Worm (Caenorhabditis elegans): ENCODE measurements around the gene srw-15.

Gene srw-15

DNA sequence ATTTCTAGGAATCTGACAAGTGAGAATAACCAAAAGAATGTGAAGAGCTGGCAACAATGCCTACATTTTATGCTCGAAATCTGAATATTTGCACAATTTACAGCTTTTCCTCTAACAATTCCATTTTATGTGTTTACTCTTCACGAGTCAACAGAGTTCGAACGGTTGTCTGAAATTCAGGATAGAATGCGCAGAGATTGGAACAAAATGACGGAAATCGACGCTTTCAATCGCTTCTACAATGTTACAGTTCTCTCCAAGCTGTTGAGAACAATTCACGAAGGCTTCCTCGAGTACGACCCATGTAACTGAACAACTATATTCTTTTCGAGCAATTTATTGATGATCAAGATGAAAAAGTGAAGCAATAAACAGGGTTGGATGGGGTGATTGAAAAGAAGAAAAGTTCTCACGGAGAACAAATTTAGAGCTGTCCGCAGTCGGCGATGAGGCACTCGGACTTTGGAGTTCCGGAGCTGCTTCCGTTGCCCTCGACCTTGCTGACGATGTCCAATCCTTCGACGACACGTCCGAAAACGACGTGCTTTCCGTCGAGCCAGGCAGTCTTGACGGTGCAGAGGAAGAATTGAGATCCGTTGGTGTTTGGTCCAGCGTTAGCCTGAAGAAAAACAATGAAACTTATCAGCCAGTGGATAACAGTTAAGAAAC, 44.0 kb upstream of the srw-15 start, which contains the start of gene Y75B12B.3:
Gene Y75B12B.3 (minus strand): TSS at position 21 of the 669 bp plus-strand sequence.
- TF ChIP-seq ceh-18 (tag; optimal IDR thresholded peaks at IDR 0.05) (no peak), hlh-8 (tag; optimal IDR thresholded peaks at IDR 0.05) (no peak), hlh-15 (tag; optimal IDR thresholded peaks at IDR 0.05) (no peak), elt-4 (tag; optimal IDR thresholded peaks at IDR 0.05) (no peak), dmd-4 (tag; optimal IDR thresholded peaks at IDR 0.05; ENCODE audit: borderline replicate concordance) (no peak), fkh-10 (GFP tag; optimal IDR thresholded peaks at IDR 0.05) (no peak), ceh-45 (GFP tag; IDR thresholded peaks at IDR 0.05) (no peak), nfya-1 (tag; optimal IDR thresholded peaks at IDR 0.05) (no peak), unc-42 (tag; optimal IDR thresholded peaks at IDR 0.05) (no peak), pha-2 (tag; optimal IDR thresholded peaks at IDR 0.05) (no peak), ceh-48 (tag; optimal IDR thresholded peaks at IDR 0.05) (no peak), ceh-2 (tag; optimal IDR thresholded peaks at IDR 0.05) (no peak), T23F11.4 (GFP tag; optimal IDR thresholded peaks at IDR 0.05) (no peak)

DNA sequence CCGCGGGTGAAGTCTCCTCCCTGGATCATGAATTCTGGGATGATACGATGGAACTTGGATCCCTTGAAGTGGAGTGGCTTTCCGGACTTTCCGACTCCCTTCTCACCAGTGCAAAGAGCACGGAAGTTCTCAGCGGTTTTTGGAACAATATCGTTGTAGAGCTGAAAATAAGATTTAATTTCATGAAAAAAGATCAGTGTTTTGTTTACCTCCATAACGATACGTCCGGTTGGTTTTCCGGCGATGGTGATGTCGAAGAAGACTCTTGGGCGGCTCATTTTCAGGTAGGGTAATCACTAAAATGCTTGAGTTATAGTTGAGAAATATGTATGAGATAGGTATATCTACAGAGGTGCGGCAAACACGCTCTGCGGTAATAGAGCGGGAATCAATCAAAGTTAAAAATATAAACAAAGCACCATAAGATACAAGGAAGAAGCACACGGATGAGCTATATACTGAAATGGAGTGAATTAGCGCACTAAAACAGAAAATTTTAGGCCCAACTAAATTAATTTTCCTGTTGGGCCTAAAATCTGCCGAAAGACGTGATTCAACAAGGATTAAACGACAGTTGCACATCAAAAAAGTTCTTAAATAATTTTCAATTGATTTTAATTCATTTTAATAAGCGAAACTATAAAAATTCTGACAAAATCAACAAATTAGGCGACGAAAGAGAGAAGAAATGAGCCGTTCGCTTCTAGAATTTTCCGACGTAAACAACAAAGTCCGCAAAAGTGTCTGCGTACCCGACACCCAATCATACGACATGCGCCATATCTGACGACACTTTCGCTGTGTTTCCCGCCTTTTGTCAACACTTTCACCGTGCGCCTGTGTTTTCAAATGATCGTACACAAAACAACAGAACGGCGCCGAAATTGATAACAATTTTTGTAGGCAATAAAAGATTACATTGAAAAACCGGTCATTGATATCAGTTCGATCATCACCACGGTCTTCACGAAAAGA, 43.0 kb upstream of the srw-15 start, which contains the start of the genes cyn-7 and bath-36:
Gene cyn-7 (minus strand): TSS at position 296 of the 975 bp plus-strand sequence.
Gene bath-36 (plus strand): TSS at position 806 of the 975 bp plus-strand sequence.
- TF ChIP-seq ceh-2 (tag; optimal IDR thresholded peaks at IDR 0.05) (no peak), ceh-31 (tag; optimal IDR thresholded peaks at IDR 0.05) (peak; percentile 36), F13H6.1 (tag; optimal IDR thresholded peaks at IDR 0.05) (no peak), unc-55 (GFP tag; optimal IDR thresholded peaks at IDR 0.05) (peak; percentile 1), ceh-34 (tag; optimal IDR thresholded peaks at IDR 0.05) (peak; percentile 13), pros-1 (tag; optimal IDR thresholded peaks at IDR 0.05) (no peak), ets-4 (tag; optimal IDR thresholded peaks at IDR 0.05) (peak; percentile 13), nfya-1 (tag; optimal IDR thresholded peaks at IDR 0.05) (peak; percentile 46), elt-2 (tag; optimal IDR thresholded peaks at IDR 0.05) (peak; percentile 27), ceh-18 (tag; optimal IDR thresholded peaks at IDR 0.05) (peak; percentile 48), unc-42 (tag; optimal IDR thresholded peaks at IDR 0.05) (peak; percentile 29), ztf-16 (tag; optimal IDR thresholded peaks at IDR 0.05) (no peak), tbx-2 (tag; optimal IDR thresholded peaks at IDR 0.05) (peak; percentile 39), fkh-10 (GFP tag; optimal IDR thresholded peaks at IDR 0.05) (no peak)

DNA sequence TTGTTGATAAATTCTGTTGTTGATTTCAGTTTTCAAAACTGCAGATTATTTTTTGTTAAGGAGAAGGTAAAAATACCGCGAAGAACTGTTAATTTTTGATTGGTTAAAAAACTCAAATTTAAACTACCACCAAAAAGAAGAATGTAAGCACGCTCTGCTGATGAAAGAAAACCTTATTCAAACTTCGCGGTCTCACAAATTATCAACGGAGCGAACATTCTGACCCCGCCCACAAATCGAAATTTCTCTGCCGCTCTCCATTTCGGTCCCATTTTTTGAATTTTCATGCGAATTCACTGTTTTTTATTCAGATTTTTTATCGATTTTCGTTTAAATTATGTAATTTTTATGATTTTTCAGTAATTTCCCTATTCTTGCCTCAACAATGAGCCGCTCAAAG, 40.8 kb upstream of the srw-15 start, which contains the start of gene cyn-3:
Gene cyn-3 (plus strand): TSS at position 361 of the 400 bp plus-strand sequence.
- TF ChIP-seq pros-1 (tag; optimal IDR thresholded peaks at IDR 0.05) (peak; percentile 12), tbx-2 (tag; optimal IDR thresholded peaks at IDR 0.05) (peak; percentile 16), unc-42 (tag; optimal IDR thresholded peaks at IDR 0.05) (peak; percentile 76), ama-1 (optimal IDR thresholded peaks at IDR 0.05) (no peak), ceh-18 (tag; optimal IDR thresholded peaks at IDR 0.05) (peak; percentile 36), ceh-2 (tag; optimal IDR thresholded peaks at IDR 0.05) (no peak), K02D7.2 (tag; optimal IDR thresholded peaks at IDR 0.05) (no peak), unc-55 (GFP tag; optimal IDR thresholded peaks at IDR 0.05) (peak; percentile 40), ceh-48 (tag; optimal IDR thresholded peaks at IDR 0.05) (peak; percentile 30), dve-1 (tag; optimal IDR thresholded peaks at IDR 0.05) (peak; percentile 58), rnt-1 (tag; optimal IDR thresholded peaks at IDR 0.05) (no peak), ceh-31 (tag; optimal IDR thresholded peaks at IDR 0.05) (peak; percentile 63), sox-4 (tag; optimal IDR thresholded peaks at IDR 0.05) (no peak), nfya-1 (tag; optimal IDR thresholded peaks at IDR 0.05) (peak; percentile 66)

DNA sequence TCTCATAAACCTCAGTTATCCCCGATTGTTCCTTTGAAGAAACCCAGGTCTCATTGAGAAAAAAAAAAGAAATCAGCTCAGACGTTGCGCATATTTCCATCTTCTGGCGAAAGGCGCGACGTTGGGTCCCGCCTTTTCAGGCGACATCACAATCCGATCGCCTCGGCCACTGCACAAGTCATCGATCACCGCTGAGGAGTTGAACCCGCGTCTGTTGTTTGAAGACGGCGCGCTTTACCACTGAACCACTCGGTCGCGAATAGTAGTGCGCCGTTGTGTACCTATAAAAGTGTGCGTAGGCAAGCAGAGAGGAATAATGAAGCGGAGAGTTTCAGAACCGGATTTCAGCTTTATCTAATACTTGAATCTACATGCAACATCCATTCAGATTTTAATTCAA, 39.4 kb upstream of the srw-15 start, which contains the start of gene Y75B12B.11:
Gene Y75B12B.11 (plus strand): TSS at position 394 of the 400 bp plus-strand sequence.
- TF ChIP-seq sdc-2 (tag; optimal IDR thresholded peaks at IDR 0.05), result peak; percentile 84
- TF ChIP-seq lim-6 (tag; optimal IDR thresholded peaks at IDR 0.05), result peak; percentile 46
- peak; percentile 54; the same call in 1 of the 2 replicates for TF ChIP-seq unc-3 (GFP tag; conservative IDR thresholded peaks at IDR 0.05)
- TF ChIP-seq unc-3 (tag; optimal IDR thresholded peaks at IDR 0.05), result peak; percentile 71
- TF ChIP-seq T23F11.4 (GFP tag; optimal IDR thresholded peaks at IDR 0.05), result peak; percentile 89
- TF ChIP-seq nfya-1 (tag; optimal IDR thresholded peaks at IDR 0.05), result peak; percentile 70
- TF ChIP-seq ttx-3 (tag; optimal IDR thresholded peaks at IDR 0.05), result peak; percentile 87
- peak; percentile 71 for TF ChIP-seq ahr-1 (tag; optimal IDR thresholded peaks at IDR 0.05)
- peak; percentile 82 for TF ChIP-seq elt-4 (tag; optimal IDR thresholded peaks at IDR 0.05)
- peak; percentile 75 for TF ChIP-seq hlh-13 (GFP tag; optimal IDR thresholded peaks at IDR 0.05)
- peak; percentile 82 for TF ChIP-seq ceh-30 (tag; optimal IDR thresholded peaks at IDR 0.05)
- peak; percentile 81 for TF ChIP-seq F13H6.1 (tag; optimal IDR thresholded peaks at IDR 0.05)
- TF ChIP-seq fkh-6 (tag; optimal IDR thresholded peaks at IDR 0.05), result peak; percentile 86
- TF ChIP-seq pax-1 (tag; optimal IDR thresholded peaks at IDR 0.05), result no peak
- TF ChIP-seq fax-1 (tag; optimal IDR thresholded peaks at IDR 0.05), result peak; percentile 82
- TF ChIP-seq ceh-19 (GFP tag; optimal IDR thresholded peaks at IDR 0.05), result peak; percentile 93
- TF ChIP-seq ceh-45 (GFP tag; IDR thresholded peaks at IDR 0.05), result peak; percentile 81
- peak; percentile 90 for TF ChIP-seq pha-2 (tag; optimal IDR thresholded peaks at IDR 0.05)
- TF ChIP-seq ceh-34 (tag; optimal IDR thresholded peaks at IDR 0.05), result peak; percentile 88
- TF ChIP-seq ceh-18 (tag; optimal IDR thresholded peaks at IDR 0.05), result peak; percentile 78
- peak; percentile 68 for TF ChIP-seq ceh-9 (tag; optimal IDR thresholded peaks at IDR 0.05)
- TF ChIP-seq unc-86 (tag; optimal IDR thresholded peaks at IDR 0.05), result peak; percentile 79
- no peak for TF ChIP-seq fkh-10 (GFP tag; optimal IDR thresholded peaks at IDR 0.05)
